Fruit fly (Drosophila melanogaster) Kc167 (cell line): ENCODE measurements around the gene CG9399.

Source experiments
- Myc ChIP-seq: fragments of >200 bp; optimal IDR thresholded peaks from 2 replicates; lab custom pipeline; 2017; ENCODE audit warnings: missing external identifiers
- Sin3A ChIP-seq: fragments of >200 bp; optimal IDR thresholded peaks from 2 replicates; lab custom pipeline; 2018; ENCODE audit warnings: missing external identifiers
- h ChIP-seq: fragments of >200 bp; optimal IDR thresholded peaks from 3 replicates; lab custom pipeline; 2018; ENCODE audit warnings: missing external identifiers
- insv ChIP-seq: fragments of >200 bp; optimal IDR thresholded peaks from 3 replicates; lab custom pipeline; 2018; ENCODE audit warnings: missing external identifiers
- psq ChIP-seq: fragments of >200 bp; optimal IDR thresholded peaks from 2 replicates; lab custom pipeline; 2017; ENCODE audit warnings: missing external identifiers
- ttk ChIP-seq: sonication (Bioruptor generic); optimal IDR thresholded peaks from 2 replicates; lab custom pipeline; 2017; ENCODE audit warnings: missing external identifiers

CG9399 gene

DNA sequence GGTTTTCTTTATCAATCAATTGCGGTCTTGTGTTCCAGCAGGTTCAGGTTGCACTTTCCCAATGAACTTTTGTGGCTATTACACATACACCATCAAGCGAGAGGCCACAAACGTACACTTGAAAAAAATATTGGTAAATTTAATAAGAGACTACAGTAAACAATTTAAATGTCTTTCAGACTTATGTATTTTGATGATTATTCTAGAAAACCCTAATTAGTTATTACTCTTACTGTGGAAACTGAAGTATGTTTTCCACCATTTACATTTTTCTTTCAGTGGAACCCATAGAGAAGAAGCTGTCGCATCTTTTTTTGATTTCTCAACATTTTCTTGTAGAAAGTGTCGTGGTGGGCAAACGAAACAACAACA lies 39.9 kb downstream of the CG9399 start:
- TF ChIP-seq h (lab: Kevin White, UChicago) (no peak), Myc (no peak), Sin3A (lab: Kevin White, UChicago) (no peak), insv (lab: Kevin White, UChicago) (no peak), ttk (no peak), psq (lab: Kevin White, UChicago) (no peak)

DNA sequence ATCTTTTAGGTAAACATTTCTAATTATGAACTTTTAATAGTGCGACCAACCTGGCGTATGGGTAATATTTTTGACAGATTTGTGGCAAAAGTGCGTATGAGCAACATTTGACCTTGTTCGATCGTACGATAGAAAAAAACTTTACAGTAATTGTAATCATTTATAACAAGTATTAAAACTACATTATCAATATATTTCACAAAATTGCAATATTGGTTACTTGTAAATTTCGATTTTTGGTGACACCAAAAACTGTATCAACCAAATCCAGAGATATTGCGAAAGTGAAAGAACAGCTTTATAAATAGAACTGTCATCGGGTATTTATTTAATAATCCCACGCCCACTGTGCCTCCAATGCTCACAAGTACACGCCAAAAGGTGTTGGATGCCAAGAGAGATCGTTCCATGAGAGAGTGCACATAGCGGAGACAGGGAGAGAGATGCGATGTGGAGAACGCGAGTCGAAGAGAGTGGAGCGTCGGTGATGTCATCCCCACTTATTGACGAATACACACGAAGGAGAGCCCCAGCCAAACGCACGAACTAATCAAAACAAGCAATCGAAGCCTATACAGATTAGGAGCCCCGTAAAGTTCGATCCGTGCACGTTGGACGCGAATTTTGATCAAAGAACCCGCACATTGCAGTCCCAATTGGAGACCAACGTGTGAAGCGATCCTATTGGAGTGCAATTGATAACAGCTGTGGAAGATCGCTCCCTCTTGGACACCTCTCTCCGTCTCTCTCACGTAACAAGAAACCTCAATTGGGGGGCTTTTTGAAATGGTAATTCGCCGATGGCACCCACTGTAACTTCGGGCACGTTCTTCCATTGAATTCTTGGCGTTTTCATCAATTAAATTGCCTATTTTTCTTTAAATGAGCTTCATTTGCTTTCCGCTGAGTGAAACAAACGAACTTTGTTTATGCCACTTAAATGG lies 40.6 kb downstream of the CG9399 start:
- TF ChIP-seq Sin3A (lab: Kevin White, UChicago) (no peak), h (lab: Kevin White, UChicago) (no peak), Myc (no peak), insv (lab: Kevin White, UChicago) (no peak), ttk (no peak), psq (lab: Kevin White, UChicago) (no peak)

DNA sequence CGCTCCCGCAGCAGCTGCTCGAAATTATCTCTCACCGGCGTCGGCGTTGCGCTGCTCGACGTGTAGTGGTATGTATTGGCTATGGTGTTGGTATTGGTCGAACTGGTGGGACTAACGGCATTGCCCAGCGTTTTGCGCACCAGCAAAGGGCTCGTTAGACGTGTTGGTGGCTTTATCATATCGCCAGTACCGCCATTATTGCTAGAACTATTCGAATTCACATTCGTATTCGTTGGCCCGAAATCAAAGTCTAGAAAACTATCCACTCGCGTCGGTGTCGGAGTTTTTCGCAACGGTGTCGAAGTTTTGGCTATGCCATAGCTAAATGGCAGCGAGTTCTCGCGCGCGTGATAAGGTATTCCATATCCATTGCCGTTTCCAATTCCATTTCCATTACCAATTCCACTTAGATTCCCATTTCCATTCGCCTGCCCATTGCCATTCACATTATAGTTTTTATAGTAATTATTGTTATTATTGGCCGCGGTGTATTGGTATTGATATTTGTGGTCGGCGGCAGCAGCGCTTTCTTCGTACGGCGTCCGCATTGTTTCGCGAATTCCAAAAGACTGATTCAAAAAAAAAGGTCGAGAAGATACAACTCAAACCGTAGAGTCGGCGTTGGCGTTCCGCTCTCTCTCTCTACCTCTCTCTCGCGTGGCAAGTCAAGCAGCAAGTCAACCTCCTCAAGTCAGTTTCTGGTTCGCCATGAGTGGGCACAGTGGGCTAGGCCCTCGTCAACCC lies 41.4 kb downstream of the CG9399 start, which contains the start of gene by:
Gene by (minus strand): TSS at position 575 of the 744 bp plus-strand sequence.
- TF ChIP-seq ttk: no peak
- TF ChIP-seq psq (lab: Kevin White, UChicago): no peak
- no peak for TF ChIP-seq Myc
- TF ChIP-seq Sin3A (lab: Kevin White, UChicago): no peak
- TF ChIP-seq insv (lab: Kevin White, UChicago): no peak
- TF ChIP-seq h (lab: Kevin White, UChicago): no peak

dm6 chr3R:9529913-9530312 lies 44.1 kb downstream of the CG9399 start:
- TF ChIP-seq Sin3A (lab: Kevin White, UChicago): no peak
- TF ChIP-seq insv (lab: Kevin White, UChicago): no peak
- no peak for TF ChIP-seq h (lab: Kevin White, UChicago)
- TF ChIP-seq psq (lab: Kevin White, UChicago): no peak
- no peak for TF ChIP-seq ttk
- no peak for TF ChIP-seq Myc

DNA sequence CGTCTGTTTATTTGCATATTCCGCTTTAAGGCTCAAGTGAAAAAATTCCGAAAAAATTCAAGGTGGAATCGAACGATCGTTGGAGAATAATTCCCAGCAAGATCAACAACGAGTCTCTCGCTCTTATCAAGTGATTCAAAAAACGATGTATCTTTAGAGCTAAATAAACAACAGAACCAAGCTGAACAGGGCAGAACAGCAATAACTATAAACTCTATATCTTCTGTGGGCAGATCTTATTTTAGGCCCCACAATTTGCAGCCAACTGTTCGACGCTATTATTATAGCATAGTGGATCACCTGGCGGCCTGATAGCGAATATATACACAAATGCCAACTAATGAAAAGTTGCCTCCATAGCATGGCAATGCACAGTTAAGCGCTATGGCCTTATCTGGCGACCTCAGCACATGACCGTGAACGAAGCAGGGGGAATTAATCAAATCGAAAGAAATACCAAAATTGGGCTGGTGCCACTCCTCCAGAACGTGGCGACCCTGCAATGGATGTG lies 44.6 kb downstream of the CG9399 start:
- TF ChIP-seq insv (lab: Kevin White, UChicago): no peak
- TF ChIP-seq psq (lab: Kevin White, UChicago): no peak
- no peak for TF ChIP-seq Myc
- TF ChIP-seq Sin3A (lab: Kevin White, UChicago): no peak
- no peak for TF ChIP-seq ttk
- no peak for TF ChIP-seq h (lab: Kevin White, UChicago)

DNA sequence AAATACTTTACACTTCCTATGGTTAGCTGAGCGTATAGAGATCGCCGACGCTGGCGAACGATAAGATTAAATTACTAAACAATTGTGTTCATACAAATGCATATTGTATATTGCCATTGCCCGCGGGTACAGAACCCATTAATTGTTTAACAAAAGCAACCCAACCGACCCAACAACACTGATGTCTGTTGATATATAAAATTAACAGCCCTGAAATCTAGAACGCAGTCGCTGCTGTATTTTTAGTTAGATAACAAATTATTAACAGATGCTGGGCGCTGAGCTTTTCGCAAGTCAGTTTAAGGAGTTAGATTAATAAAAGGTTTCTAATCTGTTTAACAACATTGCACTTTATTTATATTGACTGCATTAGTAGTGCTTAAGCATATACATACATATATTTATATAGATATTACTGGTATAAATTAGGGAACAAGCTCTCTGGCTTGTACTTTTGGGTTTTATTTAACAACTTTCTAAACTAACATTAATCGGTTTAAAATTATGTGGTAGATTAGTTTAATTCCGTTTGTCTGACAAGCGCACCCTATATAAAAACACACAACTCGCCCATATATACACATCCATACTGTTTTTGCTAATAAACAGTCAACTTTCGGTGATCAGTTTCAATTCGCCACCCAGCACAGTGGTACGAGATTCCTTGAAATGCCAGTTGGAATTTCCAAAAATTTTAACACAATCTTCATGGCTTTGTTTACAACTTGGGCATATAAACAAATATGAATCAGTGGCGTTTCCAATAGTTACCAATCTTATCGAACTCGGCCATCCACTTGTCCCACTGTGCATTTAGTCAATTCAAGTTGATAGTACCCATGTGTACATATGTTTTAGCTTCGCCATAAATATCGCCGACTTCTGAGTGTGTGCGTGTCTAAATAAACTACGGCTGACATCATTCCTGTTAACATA lies 45.8 kb downstream of the CG9399 start:
- TF ChIP-seq ttk (no peak), insv (lab: Kevin White, UChicago) (no peak), Myc (no peak), psq (lab: Kevin White, UChicago) (no peak), h (lab: Kevin White, UChicago) (no peak), Sin3A (lab: Kevin White, UChicago) (no peak)
